Worm (Caenorhabditis elegans): ENCODE results near the gene B0336.13.

DNA sequence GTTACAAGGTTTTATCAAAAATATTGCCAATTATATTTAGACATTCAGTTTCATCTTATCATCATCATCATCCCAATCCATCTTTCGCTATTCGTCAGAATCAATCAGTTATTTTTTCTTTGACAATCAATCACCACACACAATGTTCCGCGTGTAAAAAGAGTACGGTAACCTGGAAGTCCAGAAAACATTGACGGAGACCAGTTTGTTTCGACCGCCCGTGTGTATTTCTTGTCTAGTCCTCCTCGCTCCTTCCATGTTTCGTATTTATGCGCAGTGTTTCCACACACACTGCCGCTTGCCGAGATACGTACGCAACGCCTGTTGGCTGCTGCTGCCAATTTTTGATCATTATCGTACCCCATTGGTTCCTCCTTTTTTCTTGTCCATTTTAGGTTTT is 16.8 kb downstream of the B0336.13 start:
- TF ChIP-seq lin-13 (tag; optimal IDR thresholded peaks at IDR 0.05) (no peak), elt-3 (tag; optimal IDR thresholded peaks at IDR 0.05) (no peak), unc-62 (GFP tag; optimal IDR thresholded peaks at IDR 0.05) (no peak), mep-1 (tag; optimal IDR thresholded peaks at IDR 0.05) (peak; percentile 28), pha-4 (tag; optimal IDR thresholded peaks at IDR 0.05) (no peak), ztf-11 (tag; optimal IDR thresholded peaks at IDR 0.05) (no peak), nhr-12 (tag; optimal IDR thresholded peaks at IDR 0.05) (no peak), ces-1 (GFP tag; optimal IDR thresholded peaks at IDR 0.05) (no peak)

All from whole organism, mixed stage, embryonic.